Worm (Caenorhabditis elegans): ENCODE results near the gene F59B1.8.
A peak's percentile ranks its signal among the peaks of the same experiment; 100 is the strongest.

ce11 chrV:3678513-3678912 lies 34.5 kb upstream of the F59B1.8 start:
- TF ChIP-seq nhr-237 (tag; optimal IDR thresholded peaks at IDR 0.05), result no peak
- peak in 1 of 2 experiments; percentile 71 for TF ChIP-seq unc-62 (GFP tag; optimal IDR thresholded peaks at IDR 0.05 in 1 of 2)
- no peak for TF ChIP-seq unc-62 (tag; optimal IDR thresholded peaks at IDR 0.05)
- no peak for TF ChIP-seq lsy-2 (tag; optimal IDR thresholded peaks at IDR 0.05)
- no peak for TF ChIP-seq lin-13 (GFP tag; optimal IDR thresholded peaks at IDR 0.05)
- TF ChIP-seq snpc-4 (tag; optimal IDR thresholded peaks at IDR 0.05), result no peak

Data from whole organism, L4 larva.